Fruit fly (Drosophila melanogaster): Measurements from ENCODE around the gene CG18547.

Gene CG18547

DNA sequence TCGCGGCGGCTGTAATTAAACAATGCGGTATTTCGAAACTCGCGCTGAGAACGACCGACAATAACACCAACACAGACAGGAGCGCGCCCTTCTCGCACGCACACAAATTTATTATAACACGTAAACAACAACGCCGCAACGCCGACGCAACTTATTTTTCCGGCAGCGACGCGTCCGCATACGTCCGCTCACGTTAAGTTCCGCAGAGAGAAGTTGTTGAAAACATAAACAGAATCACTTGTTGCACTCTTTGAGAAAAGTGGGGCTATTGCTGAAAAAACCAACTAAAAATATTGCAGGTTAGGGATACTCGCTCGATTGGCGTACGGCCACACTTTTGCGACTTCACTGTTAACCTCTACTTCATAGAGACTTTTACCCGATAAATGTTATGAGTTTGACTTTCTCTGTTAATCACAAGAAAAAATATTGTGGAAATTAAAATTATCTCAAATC is 31.3 kb downstream of the CG18547 start, which contains the start of gene Cad87A (continued):
- TF ChIP-seq Hsf (GFP tag; optimal IDR thresholded peaks at IDR 0.05) (no peak), Awh (GFP tag; IDR thresholded peaks at IDR 0.05) (no peak), ERR (GFP tag; optimal IDR thresholded peaks at IDR 0.05) (no peak), esg (GFP tag; conservative IDR thresholded peaks at IDR 0.05) (no peak), trem (tag; optimal IDR thresholded peaks at IDR 0.05) (peak; percentile 36), gem (tag; optimal IDR thresholded peaks at IDR 0.05) (no peak), amos (GFP tag; IDR thresholded peaks at IDR 0.05; ENCODE audit: partially characterized antibody) (no peak), CG15514 (GFP tag; optimal IDR thresholded peaks at IDR 0.05) (no peak), CG9727 (GFP tag; optimal IDR thresholded peaks at IDR 0.05) (no peak), CG3726 (GFP tag; IDR thresholded peaks at IDR 0.05) (no peak), CG12391 (tag; optimal IDR thresholded peaks at IDR 0.05) (no peak), Dip3 (GFP tag; optimal IDR thresholded peaks at IDR 0.05) (no peak), sug (tag; optimal IDR thresholded peaks at IDR 0.05) (peak; percentile 20), CG14965 (GFP tag; optimal IDR thresholded peaks at IDR 0.05; ENCODE audit: borderline replicate concordance) (no peak), Deaf1 (tag; optimal IDR thresholded peaks at IDR 0.05) (no peak), Kr (GFP tag; optimal IDR thresholded peaks at IDR 0.05) (no peak), cg (GFP tag; optimal IDR thresholded peaks at IDR 0.05) (peak; percentile 96), tup (GFP tag; optimal IDR thresholded peaks at IDR 0.05) (no peak), CG6683 (GFP tag; optimal IDR thresholded peaks at IDR 0.05) (no peak), tio (GFP tag; optimal IDR thresholded peaks at IDR 0.05) (no peak), CG10267 (tag; optimal IDR thresholded peaks at IDR 0.05) (peak; percentile 49), CG11504 (tag; optimal IDR thresholded peaks at IDR 0.05) (peak; percentile 38), Atf-2 (GFP tag; optimal IDR thresholded peaks at IDR 0.05) (no peak), Hr51 (GFP tag; optimal IDR thresholded peaks at IDR 0.05) (no peak), sens (GFP tag) (peak; percentile 77), CG7357 (GFP tag; IDR thresholded peaks at IDR 0.05) (no peak), lab (GFP tag; optimal IDR thresholded peaks at IDR 0.05) (peak; percentile 51), MTF-1 (GFP tag; optimal IDR thresholded peaks at IDR 0.05; ENCODE audit: borderline replicate concordance) (peak; percentile 58), NC2α (GFP tag; optimal IDR thresholded peaks at IDR 0.05) (no peak), CG7963 (GFP tag; IDR thresholded peaks at IDR 0.05; ENCODE audit: partially characterized antibody) (no peak), Ptx1 (GFP tag; IDR thresholded peaks at IDR 0.05) (no peak), CG12236 (GFP tag; optimal IDR thresholded peaks at IDR 0.05) (no peak), Sry-δ (GFP tag; optimal IDR thresholded peaks at IDR 0.05) (no peak), CG12769 (tag; optimal IDR thresholded peaks at IDR 0.05) (peak; percentile 52), kni (GFP tag; optimal IDR thresholded peaks at IDR 0.05) (peak; percentile 80), gce (GFP tag; IDR thresholded peaks at IDR 0.05) (no peak), Ravus (GFP tag; IDR thresholded peaks at IDR 0.05) (no peak), fd64A (GFP tag; optimal IDR thresholded peaks at IDR 0.05) (peak; percentile 61), CG4730 (GFP tag; IDR thresholded peaks at IDR 0.05) (no peak), CG7271 (tag; optimal IDR thresholded peaks at IDR 0.05) (peak; percentile 31), sima (GFP tag; optimal IDR thresholded peaks at IDR 0.05) (no peak), C15 (GFP tag; IDR thresholded peaks at IDR 0.05) (no peak), CG3838 (GFP tag; optimal IDR thresholded peaks at IDR 0.05) (no peak), E2f2 (GFP tag; IDR thresholded peaks at IDR 0.05) (no peak), btn (GFP tag; optimal IDR thresholded peaks at IDR 0.05) (no peak), Hey (tag; optimal IDR thresholded peaks at IDR 0.05) (no peak), tap (tag; optimal IDR thresholded peaks at IDR 0.05) (peak; percentile 2), Usf (GFP tag; optimal IDR thresholded peaks at IDR 0.05) (no peak), CG10321 (GFP tag; IDR thresholded peaks at IDR 0.05) (no peak), HHEX (GFP tag; optimal IDR thresholded peaks at IDR 0.05) (peak; percentile 13), eyg (GFP tag; optimal IDR thresholded peaks at IDR 0.05) (no peak)
